Fruit fly (Drosophila melanogaster): ENCODE measurements around the gene MED25.

The MED25 gene

dm6 chr3R:20010942-20011341, 2.2 kb downstream of the MED25 start:
- TF ChIP-seq psq (optimal IDR thresholded peaks at IDR 0.05) = no peak
- TF ChIP-seq Myc (optimal IDR thresholded peaks at IDR 0.05) = no peak
- no peak for TF ChIP-seq Sin3A (optimal IDR thresholded peaks at IDR 0.05)
- no peak for TF ChIP-seq ttk (optimal IDR thresholded peaks at IDR 0.05)
- TF ChIP-seq h (optimal IDR thresholded peaks at IDR 0.05) = no peak
- TF ChIP-seq insv (optimal IDR thresholded peaks at IDR 0.05) = no peak

dm6 chr3R:20012688-20013087, 3.9 kb downstream of the MED25 start:
- no peak for TF ChIP-seq ttk (optimal IDR thresholded peaks at IDR 0.05)
- TF ChIP-seq Myc (optimal IDR thresholded peaks at IDR 0.05) = no peak
- no peak for TF ChIP-seq Sin3A (optimal IDR thresholded peaks at IDR 0.05)
- TF ChIP-seq h (optimal IDR thresholded peaks at IDR 0.05) = no peak
- no peak for TF ChIP-seq psq (optimal IDR thresholded peaks at IDR 0.05)
- no peak for TF ChIP-seq insv (optimal IDR thresholded peaks at IDR 0.05)

- TF ChIP-seq h (optimal IDR thresholded peaks at IDR 0.05) = no peak
- TF ChIP-seq Sin3A (optimal IDR thresholded peaks at IDR 0.05) = no peak
- TF ChIP-seq psq (optimal IDR thresholded peaks at IDR 0.05) = no peak
- TF ChIP-seq Myc (optimal IDR thresholded peaks at IDR 0.05) = no peak
- no peak for TF ChIP-seq ttk (optimal IDR thresholded peaks at IDR 0.05)
- TF ChIP-seq insv (optimal IDR thresholded peaks at IDR 0.05) = no peak
Measured at dm6 chr3R:20013404-20013922, 4.7 kb downstream of the MED25 start, which contains the start of the genes CG17190 and CG4836. Gene CG17190, minus strand, starts transcription at chr3R:20013504. Gene CG4836, plus strand, starts transcription at chr3R:20013872.

dm6 chr3R:20021152-20021769, 12.5 kb downstream of the MED25 start, which contains the start of the genes PIG-L and psidin:
Gene PIG-L, minus strand, starts transcription at chr3R:20021338.
Gene psidin, plus strand, starts transcription at chr3R:20021704.
- TF ChIP-seq insv (optimal IDR thresholded peaks at IDR 0.05) (no peak), psq (optimal IDR thresholded peaks at IDR 0.05) (no peak), Myc (optimal IDR thresholded peaks at IDR 0.05) (no peak), ttk (optimal IDR thresholded peaks at IDR 0.05) (no peak), h (optimal IDR thresholded peaks at IDR 0.05) (no peak), Sin3A (optimal IDR thresholded peaks at IDR 0.05) (no peak)

- TF ChIP-seq Sin3A (optimal IDR thresholded peaks at IDR 0.05) (no peak), insv (optimal IDR thresholded peaks at IDR 0.05) (no peak)
Measured at dm6 chr3R:20027841-20028240, 19.1 kb downstream of the MED25 start, which contains the start of the genes CG4424 and CG4854. Gene CG4424, minus strand, starts transcription at chr3R:20028040. Gene CG4854, plus strand, starts transcription at chr3R:20028058.

dm6 chr3R:20031043-20031763, 22.5 kb downstream of the MED25 start, which contains the start of gene trem:
Gene trem, minus strand, starts transcription at chr3R:20031309.
- no peak for TF ChIP-seq h (optimal IDR thresholded peaks at IDR 0.05)
- no peak for TF ChIP-seq insv (optimal IDR thresholded peaks at IDR 0.05)
- no peak for TF ChIP-seq ttk (optimal IDR thresholded peaks at IDR 0.05)
- TF ChIP-seq Myc (optimal IDR thresholded peaks at IDR 0.05) = no peak
- no peak for TF ChIP-seq psq (optimal IDR thresholded peaks at IDR 0.05)
- no peak for TF ChIP-seq Sin3A (optimal IDR thresholded peaks at IDR 0.05)

dm6 chr3R:20031764-20032079, 23.0 kb downstream of the MED25 start, which contains the start of gene idc:
Gene idc, plus strand, starts transcription at chr3R:20031823.
- TF ChIP-seq psq (optimal IDR thresholded peaks at IDR 0.05) (no peak), Myc (optimal IDR thresholded peaks at IDR 0.05) (no peak), h (optimal IDR thresholded peaks at IDR 0.05) (no peak), ttk (optimal IDR thresholded peaks at IDR 0.05) (no peak), Sin3A (optimal IDR thresholded peaks at IDR 0.05) (no peak), insv (optimal IDR thresholded peaks at IDR 0.05) (no peak)

dm6 chr3R:20035887-20036286, 27.1 kb downstream of the MED25 start, which contains the start of gene Regnase-1:
Gene Regnase-1, minus strand, starts transcription at chr3R:20036056.
- TF ChIP-seq Myc (optimal IDR thresholded peaks at IDR 0.05) (no peak), h (optimal IDR thresholded peaks at IDR 0.05) (no peak), psq (optimal IDR thresholded peaks at IDR 0.05) (no peak), insv (optimal IDR thresholded peaks at IDR 0.05) (no peak)

- TF ChIP-seq psq (optimal IDR thresholded peaks at IDR 0.05) (no peak), Sin3A (optimal IDR thresholded peaks at IDR 0.05) (no peak), insv (optimal IDR thresholded peaks at IDR 0.05) (no peak)
Measured at dm6 chr3R:20042457-20042856, 33.7 kb downstream of the MED25 start, which contains the start of the genes CG33934 and Indy-2. Gene CG33934, plus strand, starts transcription at chr3R:20042757. Gene Indy-2, plus strand, starts transcription at chr3R:20042757.

- TF ChIP-seq insv (optimal IDR thresholded peaks at IDR 0.05) (no peak), psq (optimal IDR thresholded peaks at IDR 0.05) (no peak), ttk (optimal IDR thresholded peaks at IDR 0.05) (no peak), Myc (optimal IDR thresholded peaks at IDR 0.05) (no peak), h (optimal IDR thresholded peaks at IDR 0.05) (no peak), Sin3A (optimal IDR thresholded peaks at IDR 0.05) (no peak)
Measured at dm6 chr3R:20055809-20056208, 47.1 kb downstream of the MED25 start, which contains the start of gene CG17193. Gene CG17193, minus strand, starts transcription at chr3R:20056097.

- TF ChIP-seq insv (optimal IDR thresholded peaks at IDR 0.05) (no peak), psq (optimal IDR thresholded peaks at IDR 0.05) (no peak), Sin3A (optimal IDR thresholded peaks at IDR 0.05) (no peak), Myc (optimal IDR thresholded peaks at IDR 0.05) (no peak), h (optimal IDR thresholded peaks at IDR 0.05) (no peak), ttk (optimal IDR thresholded peaks at IDR 0.05) (no peak)
Measured at dm6 chr3R:20057501-20057900, 48.8 kb downstream of the MED25 start, which contains the start of gene mdlc. Gene mdlc, plus strand, starts transcription at chr3R:20057748.

- TF ChIP-seq Sin3A (optimal IDR thresholded peaks at IDR 0.05) (no peak), h (optimal IDR thresholded peaks at IDR 0.05) (no peak), insv (optimal IDR thresholded peaks at IDR 0.05) (no peak), psq (optimal IDR thresholded peaks at IDR 0.05) (no peak), Myc (optimal IDR thresholded peaks at IDR 0.05) (no peak), ttk (optimal IDR thresholded peaks at IDR 0.05) (no peak)
Measured at dm6 chr3R:20058960-20059359, 50.2 kb downstream of the MED25 start.

Data from Kc167 (cell line).